Worm (Caenorhabditis elegans) whole organism, young adult: ENCODE measurements around the gene R05A10.1.

Experiments
- B0019.2 ChIP-seq: fragments of 200-800 bp; sonication (Bioruptor generic); conservative IDR thresholded peaks from 2 replicates; pipeline ENCODE4 v1.3.6; 2022; ENCODE audit warnings: missing genetic modification reagents, missing genetic modification characterization, missing compliant biosample characterization
- B0336.3 ChIP-seq: fragments of 200-800 bp; sonication (Bioruptor generic); IDR thresholded peaks from 2 replicates; pipeline ENCODE4 v1.3.6; 2022; ENCODE audit warnings: missing genetic modification characterization, missing compliant biosample characterization
- C06A6.2 ChIP-seq: fragments of 200-800 bp; sonication (Bioruptor generic); conservative IDR thresholded peaks from 2 replicates; pipeline ENCODE4 v1.3.6; 2022; ENCODE audit warnings: missing genetic modification characterization, missing compliant biosample characterization
- D2030.7 ChIP-seq: fragments of 200-800 bp; sonication (Bioruptor generic); IDR thresholded peaks from 2 replicates; pipeline ENCODE4 v1.3.6; 2022; ENCODE audit warnings: missing genetic modification reagents, missing genetic modification characterization, missing compliant biosample characterization
- F52B5.7 ChIP-seq: sonication (generic microtip); optimal IDR thresholded peaks from 2 replicates; lab custom pipeline; 2016; ENCODE audit warnings: mild to moderate bottlenecking, missing genetic modification characterization, missing compliant biosample characterization
- F57C9.4 ChIP-seq: sonication (generic microtip); optimal IDR thresholded peaks from 2 replicates; lab custom pipeline; 2017; ENCODE audit warnings: mild to moderate bottlenecking, missing genetic modification characterization, missing compliant biosample characterization
- Y53F4B.3 ChIP-seq: fragments of 200-800 bp; sonication (Bioruptor generic); IDR thresholded peaks from 2 replicates; pipeline ENCODE4 v1.3.6; 2022; ENCODE audit warnings: missing genetic modification reagents, missing genetic modification characterization, missing compliant biosample characterization
- Y79H2A.3 ChIP-seq: fragments of 200-800 bp; sonication (Bioruptor generic); conservative IDR thresholded peaks from 2 replicates; pipeline ENCODE4 v1.3.6; 2022; ENCODE audit warnings: missing genetic modification reagents, missing genetic modification characterization, missing compliant biosample characterization
- Y95B8A.8 ChIP-seq: fragments of 200-800 bp; sonication (Bioruptor generic); IDR thresholded peaks from 2 replicates; pipeline ENCODE4 v1.3.6; 2022; ENCODE audit warnings: missing genetic modification reagents, missing genetic modification characterization, missing compliant biosample characterization
- akir-1 ChIP-seq: fragments of 200-800 bp; sonication (Bioruptor generic); optimal IDR thresholded peaks from 2 replicates; lab custom pipeline; 2018; ENCODE audit warnings: mild to moderate bottlenecking, missing genetic modification characterization, moderate library complexity, missing compliant biosample characterization
- aptf-3 ChIP-seq: fragments of 200-800 bp; sonication (Bioruptor generic); IDR thresholded peaks from 2 replicates; pipeline ENCODE4 v1.3.6; 2022; ENCODE audit warnings: missing genetic modification characterization, missing compliant biosample characterization
- attf-6 ChIP-seq: fragments of 200-800 bp; sonication (Bioruptor generic); IDR thresholded peaks from 2 replicates; pipeline ENCODE4 v1.3.6; 2022; ENCODE audit warnings: missing genetic modification reagents, missing genetic modification characterization, missing compliant biosample characterization
- ccch-3 ChIP-seq: fragments of 200-800 bp; sonication (Bioruptor generic); optimal IDR thresholded peaks from 2 replicates; lab custom pipeline; 2018; ENCODE audit warnings: mild to moderate bottlenecking, missing genetic modification characterization, missing compliant biosample characterization
- cebp-2 ChIP-seq: fragments of 200-800 bp; sonication (Bioruptor generic); IDR thresholded peaks from 2 replicates; pipeline ENCODE4 v1.3.6; 2022; ENCODE audit warnings: missing genetic modification characterization, missing compliant biosample characterization
- chd-7 ChIP-seq: sonication (generic microtip); optimal IDR thresholded peaks from 2 replicates; lab custom pipeline; 2016; ENCODE audit warnings: mild to moderate bottlenecking, missing genetic modification characterization, moderate library complexity, missing compliant biosample characterization
- egl-18 ChIP-seq: fragments of 200-800 bp; sonication (Bioruptor generic); IDR thresholded peaks from 2 replicates; pipeline ENCODE4 v1.3.6; 2022; ENCODE audit warnings: missing genetic modification reagents, missing genetic modification characterization, missing compliant biosample characterization
- egl-44 ChIP-seq: fragments of 200-800 bp; sonication (Bioruptor generic); IDR thresholded peaks from 2 replicates; pipeline ENCODE4 v1.3.6; 2022; ENCODE audit warnings: missing genetic modification reagents, missing genetic modification characterization, missing compliant biosample characterization
- egrh-3 ChIP-seq: fragments of 200-800 bp; sonication (Bioruptor generic); IDR thresholded peaks from 2 replicates; pipeline ENCODE4 v1.3.6; 2022; ENCODE audit warnings: missing genetic modification reagents, missing genetic modification characterization, missing compliant biosample characterization
- ets-4 ChIP-seq: fragments of 200-800 bp; sonication (Bioruptor generic); optimal IDR thresholded peaks from 2 replicates; lab custom pipeline; 2018; ENCODE audit warnings: mild to moderate bottlenecking, missing genetic modification characterization, missing compliant biosample characterization
- hlh-12 ChIP-seq: sonication (generic microtip); optimal IDR thresholded peaks from 2 replicates; lab custom pipeline; 2016; ENCODE audit warnings: missing genetic modification characterization, missing compliant biosample characterization
- hmg-1.2 ChIP-seq: fragments of 200-800 bp; sonication (Bioruptor generic); IDR thresholded peaks from 2 replicates; pipeline ENCODE4 v1.3.6; 2022; ENCODE audit warnings: missing genetic modification reagents, missing genetic modification characterization, missing compliant biosample characterization
- let-607 ChIP-seq, 2 experiments: fragments of 200-800 bp in 1 of 2; sonication (Bioruptor generic) in 1 of 2; sonication (generic microtip) in 1 of 2; optimal IDR thresholded peaks; 2 replicates each; lab custom pipeline; 2016 to 2018; ENCODE audit warnings: mild to moderate bottlenecking in 2 of 2, missing compliant biosample characterization in 2 of 2, missing genetic modification characterization in 2 of 2, moderate library complexity in 2 of 2, missing genotype in 1 of 2
- mel-28 ChIP-seq: sonication (generic microtip); optimal IDR thresholded peaks from 2 replicates; lab custom pipeline; 2016; ENCODE audit warnings: borderline replicate concordance, mild to moderate bottlenecking, missing genetic modification characterization, missing compliant biosample characterization
- mes-4 ChIP-seq: sonication (generic microtip); optimal IDR thresholded peaks from 2 replicates; lab custom pipeline; 2016; ENCODE audit warnings: missing genotype, missing genetic modification characterization, missing compliant biosample characterization
- nfya-2 ChIP-seq: fragments of 200-800 bp; sonication (Bioruptor generic); IDR thresholded peaks from 2 replicates; pipeline ENCODE4 v1.3.6; 2022; ENCODE audit warnings: missing genetic modification reagents, missing genetic modification characterization, missing compliant biosample characterization
- nhr-27 ChIP-seq: fragments of 200-800 bp; sonication (Bioruptor generic); optimal IDR thresholded peaks from 2 replicates; lab custom pipeline; 2018; ENCODE audit warnings: mild to moderate bottlenecking, missing genetic modification characterization, moderate library complexity, missing compliant biosample characterization
- nhr-80 ChIP-seq: sonication (generic microtip); optimal IDR thresholded peaks from 2 replicates; lab custom pipeline; 2016; ENCODE audit warnings: missing genetic modification characterization, missing compliant biosample characterization
- pbrm-1 ChIP-seq: fragments of 200-800 bp; sonication (Bioruptor generic); IDR thresholded peaks from 2 replicates; pipeline ENCODE4 v1.3.6; 2022; ENCODE audit warnings: missing genetic modification reagents, missing genetic modification characterization, missing compliant biosample characterization
- pha-4 ChIP-seq: fragments of 150-350 bp; sonication (generic microtip); optimal IDR thresholded peaks from 2 replicates; lab custom pipeline; 2014; ENCODE audit warnings: missing biosample characterization, missing genetic modification reagents, missing genetic modification characterization
- snpc-3.4 ChIP-seq: sonication (generic microtip); optimal IDR thresholded peaks from 2 replicates; lab custom pipeline; 2017; ENCODE audit warnings: missing genetic modification characterization, mild to moderate bottlenecking, missing compliant biosample characterization, antibody characterized with exemption, moderate library complexity, missing genotype, missing genetic modification reagents
- snpc-4 ChIP-seq, 5 experiments: fragments of 150-350 bp in 1 of 5; sonication (generic microtip) in 4 of 5; optimal IDR thresholded peaks; 2 replicates each; lab custom pipeline; 2014 to 2018; ENCODE audit warnings: missing genetic modification characterization in 5 of 5, missing biosample characterization in 3 of 5, antibody characterized with exemption in 2 of 5, mild to moderate bottlenecking in 2 of 5, missing compliant biosample characterization in 2 of 5, missing genotype in 2 of 5, moderate library complexity in 2 of 5, missing genetic modification reagents in 1 of 5
- somi-1 ChIP-seq: fragments of 200-800 bp; sonication (Bioruptor generic); optimal IDR thresholded peaks from 2 replicates; lab custom pipeline; 2018; ENCODE audit warnings: mild to moderate bottlenecking, missing genetic modification characterization, missing compliant biosample characterization
- tbp1 ChIP-seq: fragments of 200-800 bp; sonication (Bioruptor generic); optimal IDR thresholded peaks from 2 replicates; lab custom pipeline; 2018; ENCODE audit warnings: mild to moderate bottlenecking, missing genetic modification characterization, missing compliant biosample characterization
- unc-130 ChIP-seq: sonication (generic microtip); optimal IDR thresholded peaks from 2 replicates; lab custom pipeline; 2016; ENCODE audit warnings: missing genetic modification reagents, missing genetic modification characterization, missing compliant biosample characterization
- unc-62 ChIP-seq: fragments of 150-350 bp; optimal IDR thresholded peaks from 2 replicates; lab custom pipeline; 2014; ENCODE audit warnings: missing biosample characterization, missing genetic modification reagents, missing genetic modification characterization
- xnd-1 ChIP-seq: sonication (generic microtip); optimal IDR thresholded peaks from 2 replicates; lab custom pipeline; 2016; ENCODE audit warnings: missing genotype, missing genetic modification reagents, missing genetic modification characterization, missing compliant biosample characterization
- zfh-2 ChIP-seq: fragments of 200-800 bp; sonication (Bioruptor generic); conservative IDR thresholded peaks from 2 replicates; pipeline ENCODE4 v1.3.6; 2022; ENCODE audit warnings: missing genetic modification reagents, missing genetic modification characterization, missing compliant biosample characterization
- ztf-25 ChIP-seq: fragments of 200-800 bp; sonication (Bioruptor generic); IDR thresholded peaks from 2 replicates; pipeline ENCODE4 v1.3.6; 2022; ENCODE audit warnings: missing genetic modification reagents, missing genetic modification characterization, missing compliant biosample characterization
- ztf-28 ChIP-seq: fragments of 200-800 bp; sonication (Bioruptor generic); IDR thresholded peaks from 2 replicates; pipeline ENCODE4 v1.3.6; 2022; ENCODE audit warnings: missing genetic modification reagents, missing genetic modification characterization, missing compliant biosample characterization

Gene R05A10.1

DNA sequence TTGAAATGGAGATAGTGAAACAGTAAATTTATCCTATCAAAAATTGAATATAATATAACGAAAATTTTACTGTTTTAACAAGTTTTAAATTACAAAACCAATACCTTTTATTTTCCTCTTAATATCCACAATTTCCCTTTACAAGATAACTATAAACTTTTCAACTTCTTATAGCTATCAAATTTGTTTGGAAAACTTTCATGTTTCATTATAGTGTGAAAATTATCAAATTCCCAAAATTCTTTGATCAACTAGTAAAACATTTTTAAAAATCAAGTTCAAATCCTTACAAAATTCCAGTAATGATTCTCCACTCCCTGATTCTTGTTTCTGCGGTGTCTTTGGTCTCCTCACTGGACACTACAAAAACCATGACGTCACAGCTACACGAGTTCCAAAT, at the start of gene R05A10.1:
Gene R05A10.1 (plus strand): TSS at position 301 of the 400 bp plus-strand sequence.
- TF ChIP-seq aptf-3 (GFP tag; lab: Robert Waterston, UW): no peak
- TF ChIP-seq ztf-28 (GFP tag; lab: Robert Waterston, UW): no peak
- TF ChIP-seq snpc-4 (GFP tag; optimal IDR thresholded peaks at IDR 0.05; lab: Kevin White, UChicago): peak; percentile 30
- no peak for TF ChIP-seq snpc-4 (tag; optimal IDR thresholded peaks at IDR 0.05; lab: Kevin White, UChicago)

ce11 chrIV:14133400-14133799, 48.8 kb upstream of the R05A10.1 start:
- TF ChIP-seq nhr-80 (tag; lab: Kevin White, UChicago) (no peak), ccch-3 (no peak), hlh-12 (tag; lab: Kevin White, UChicago) (no peak), chd-7 (tag; lab: Kevin White, UChicago) (no peak), B0336.3 (GFP tag; lab: Robert Waterston, UW) (no peak), zfh-2 (GFP tag; lab: Robert Waterston, UW) (no peak), akir-1 (GFP tag; lab: Kevin White, UChicago) (no peak), F57C9.4 (tag; lab: Kevin White, UChicago) (no peak), cebp-2 (GFP tag; lab: Robert Waterston, UW) (no peak), pha-4 (tag; lab: Kevin White, UChicago) (no peak), Y79H2A.3 (GFP tag; lab: Robert Waterston, UW) (no peak), ets-4 (GFP tag; lab: Kevin White, UChicago) (no peak), D2030.7 (GFP tag; lab: Robert Waterston, UW) (no peak), snpc-3.4 (tag; lab: Kevin White, UChicago) (no peak), somi-1 (GFP tag; lab: Kevin White, UChicago) (no peak), Y95B8A.8 (no peak)

DNA sequence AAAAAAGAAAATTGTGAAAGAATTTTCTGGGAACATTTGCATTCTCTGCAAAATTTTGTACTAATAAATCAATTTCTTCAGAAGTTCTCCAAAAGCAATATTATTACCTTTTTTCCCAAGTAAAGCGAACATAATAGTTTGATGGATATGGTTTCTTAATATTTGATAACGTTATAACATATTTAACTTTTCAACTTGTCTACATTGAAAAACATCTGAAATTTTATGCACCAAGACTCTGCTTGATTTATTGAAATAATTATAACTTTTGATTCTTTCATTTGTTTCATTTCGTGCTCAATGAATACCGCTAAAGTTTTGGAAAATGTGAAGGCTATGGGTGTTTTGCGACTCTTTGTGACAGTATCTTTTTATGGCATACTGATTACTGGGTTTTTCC, 45.1 kb upstream of the R05A10.1 start, which contains the start of gene srz-31:
Gene srz-31 (plus strand): TSS at position 301 of the 400 bp plus-strand sequence.
- TF ChIP-seq B0019.2 (GFP tag; lab: Robert Waterston, UW) (no peak), chd-7 (tag; lab: Kevin White, UChicago) (no peak), nhr-27 (tag; lab: Kevin White, UChicago) (no peak), nfya-2 (GFP tag; lab: Robert Waterston, UW) (no peak), egrh-3 (GFP tag; lab: Robert Waterston, UW) (no peak), xnd-1 (tag; lab: Kevin White, UChicago) (no peak), ztf-25 (GFP tag; lab: Robert Waterston, UW) (no peak), unc-130 (GFP tag; lab: Kevin White, UChicago) (no peak), Y53F4B.3 (GFP tag; lab: Robert Waterston, UW) (no peak), mel-28 (tag; lab: Kevin White, UChicago) (no peak), let-607 (tag; optimal IDR thresholded peaks at IDR 0.05; lab: Kevin White, UChicago) (no peak), unc-62 (GFP tag; lab: Kevin White, UChicago) (no peak), F52B5.7 (tag; lab: Kevin White, UChicago) (no peak), ccch-3 (no peak), mes-4 (no peak), pbrm-1 (no peak), tbp1 (GFP tag; lab: Kevin White, UChicago) (no peak)

- TF ChIP-seq egl-44 (GFP tag; lab: Robert Waterston, UW) (no peak), hmg-1.2 (no peak), egl-18 (no peak), snpc-4 (GFP tag; optimal IDR thresholded peaks at IDR 0.05; lab: Kevin White, UChicago) (peak; percentile 2), snpc-4 (tag; optimal IDR thresholded peaks at IDR 0.05; lab: Kevin White, UChicago) (peak in 3 of 4 experiments; percentile 26 to 29 (median 27)), C06A6.2 (GFP tag; lab: Robert Waterston, UW) (no peak), tbp1 (GFP tag; lab: Kevin White, UChicago) (no peak), attf-6 (GFP tag; lab: Robert Waterston, UW) (peak; percentile 74; the same call in 1 of the 2 replicates)
Observed at ce11 chrIV:14143042-14143441, 39.1 kb upstream of the R05A10.1 start.
